Worm (Caenorhabditis elegans) whole organism, L1 larva: ENCODE data around the gene F37C12.14.

Experiments used
- fos-1 ChIP-seq: fragments of 150-350 bp; optimal IDR thresholded peaks from 2 replicates; lab custom pipeline; 2014; ENCODE audit warnings: missing biosample characterization, missing genetic modification characterization
- grh-1 ChIP-seq: fragments of 200-800 bp; sonication (Bioruptor generic); IDR thresholded peaks from 2 replicates; pipeline ENCODE4 v1.3.6; 2022; ENCODE audit warnings: missing genetic modification reagents, missing genetic modification characterization, missing compliant biosample characterization
- lsy-2 ChIP-seq, 2 experiments: fragments of 150-350 bp; optimal IDR thresholded peaks; 2 replicates each; lab custom pipeline; 2014; ENCODE audit warnings: missing biosample characterization in 2 of 2, missing genetic modification characterization in 2 of 2
- nhr-19 ChIP-seq: fragments of 200-800 bp; sonication (Bioruptor generic); conservative IDR thresholded peaks from 2 replicates; pipeline ENCODE4 v1.3.6; 2022; ENCODE audit warnings: missing genetic modification characterization, missing compliant biosample characterization
- nhr-77 ChIP-seq: fragments of 150-350 bp; optimal IDR thresholded peaks from 2 replicates; lab custom pipeline; 2014; ENCODE audit warnings: missing biosample characterization, missing genetic modification characterization
- snu-23 ChIP-seq: sonication (generic microtip); optimal IDR thresholded peaks from 2 replicates; lab custom pipeline; 2016; ENCODE audit warnings: missing genetic modification characterization, missing compliant biosample characterization
- ztf-4 ChIP-seq: fragments of 150-350 bp; optimal IDR thresholded peaks from 2 replicates; lab custom pipeline; 2014; ENCODE audit warnings: missing biosample characterization, missing genetic modification characterization

DNA sequence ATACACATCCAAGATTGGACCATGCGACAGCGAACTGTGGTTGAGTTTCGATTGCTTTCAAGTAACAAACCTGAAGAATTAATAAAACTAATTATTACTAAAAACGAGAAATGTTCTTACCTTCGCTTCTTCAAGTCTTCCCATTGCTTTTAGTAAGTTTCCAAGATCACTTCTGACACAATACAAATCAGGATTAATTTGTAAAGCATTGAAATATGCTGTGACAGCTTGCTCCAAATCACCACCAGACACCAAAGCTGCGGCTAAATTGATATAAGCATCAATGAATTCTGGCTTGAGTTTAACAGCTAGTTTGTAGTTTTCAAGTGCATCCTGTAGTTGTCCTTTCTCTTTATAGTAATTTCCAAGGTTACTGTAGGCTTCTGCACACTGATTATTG lies 35.2 kb downstream of the F37C12.14 start:
- TF ChIP-seq ztf-4 (tag; lab: Kevin White, UChicago) (no peak), snu-23 (GFP tag; lab: Kevin White, UChicago) (no peak), lsy-2 (tag; optimal IDR thresholded peaks at IDR 0.05; lab: Kevin White, UChicago) (no peak), nhr-19 (GFP tag; lab: Robert Waterston, UW) (no peak), grh-1 (no peak), fos-1 (no peak), nhr-77 (tag; lab: Kevin White, UChicago) (no peak)
